Fruit fly (Drosophila melanogaster) whole organism, embryonic: ENCODE data around the gene CARPA.

Experiments used
- CG10979 ChIP-seq: fragments of 200-800 bp; sonication (Bioruptor generic); optimal IDR thresholded peaks from 2 replicates; lab custom pipeline; 2018; ENCODE audit warnings: missing biosample characterization, mild to moderate bottlenecking, missing genetic modification characterization, moderate library complexity
- CG31224 ChIP-seq: fragments of 200-800 bp; sonication (Bioruptor generic); IDR thresholded peaks from 2 replicates; pipeline ENCODE4 v1.3.6; 2022; ENCODE audit warnings: missing biosample characterization, missing genetic modification characterization
- Kr ChIP-seq: fragments of 200-800 bp; sonication (Bioruptor generic); optimal IDR thresholded peaks from 2 replicates; lab custom pipeline; 2017; ENCODE audit warnings: missing biosample characterization, mild to moderate bottlenecking, missing genetic modification characterization
- MBD-R2 ChIP-seq: fragments of 200-800 bp; sonication (Bioruptor generic); IDR thresholded peaks from 2 replicates; pipeline ENCODE4 v1.3.6; 2022; ENCODE audit warnings: missing biosample characterization, missing genetic modification characterization
- Ptx1 ChIP-seq: fragments of 200-800 bp; sonication (Bioruptor generic); IDR thresholded peaks from 2 replicates; pipeline ENCODE4 v1.3.6; 2022; ENCODE audit warnings: missing biosample characterization, missing genetic modification characterization
- cad ChIP-seq: fragments of >200 bp; optimal IDR thresholded peaks from 2 replicates; lab custom pipeline; 2017; ENCODE audit warnings: missing biosample characterization, missing genetic modification characterization
- ind ChIP-seq: fragments of 200-800 bp; sonication (Bioruptor generic); optimal IDR thresholded peaks from 3 replicates; lab custom pipeline; 2016; ENCODE audit warnings: missing biosample characterization, missing genetic modification characterization
- ssp ChIP-seq: fragments of 200-800 bp; sonication (Bioruptor generic); IDR thresholded peaks from 2 replicates; pipeline ENCODE4 v1.3.6; 2022; ENCODE audit warnings: missing biosample characterization, missing genetic modification characterization

- TF ChIP-seq Kr (GFP tag; lab: Kevin White, UChicago) (no peak), ind (GFP tag; lab: Kevin White, UChicago) (no peak), MBD-R2 (no peak), Ptx1 (GFP tag; lab: Robert Waterston, UW) (no peak), cad (GFP tag; lab: Kevin White, UChicago) (no peak), CG10979 (tag; lab: Kevin White, UChicago) (no peak), CG31224 (GFP tag; lab: Robert Waterston, UW) (no peak), ssp (GFP tag; lab: Robert Waterston, UW) (no peak)
Observed at dm6 chrX:7884360-7884759, 58.4 kb downstream of the CARPA start, which contains the start of gene Ir7g.
